Worm (Caenorhabditis elegans): ENCODE results near the gene arrd-24.

- no peak for TF ChIP-seq klf-2 (GFP tag; conservative IDR thresholded peaks at IDR 0.05)
- TF ChIP-seq ztf-29 (GFP tag; IDR thresholded peaks at IDR 0.05): no peak
These were observed 15.6 kb upstream of the arrd-24 start, which contains the start of the genes C31E10.5 and C31E10.6 for ce11 chrX:13995803-13996388.
